Fruit fly (Drosophila melanogaster): ENCODE data around the gene Socs16D.

The Socs16D gene

DNA sequence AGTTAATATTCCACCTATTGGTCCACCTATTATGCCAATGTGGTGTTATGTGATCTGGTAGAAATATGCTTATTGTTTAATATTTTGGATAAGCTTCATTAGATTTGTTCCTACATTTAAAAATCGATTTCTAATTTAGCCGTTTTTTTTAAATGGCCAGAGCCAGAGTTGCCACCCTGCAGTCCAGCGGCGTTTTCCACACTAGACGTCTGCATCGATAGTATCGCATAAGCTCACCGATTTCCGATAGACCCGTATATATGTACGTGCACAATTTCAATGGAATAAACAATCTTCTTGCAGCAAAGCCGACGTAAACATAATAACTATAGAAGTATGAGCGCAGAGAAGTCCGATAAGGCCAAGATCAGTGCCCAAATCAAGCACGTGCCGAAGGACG is 14.6 kb upstream of the Socs16D start, which contains the start of gene Taf9 (continued):
- TF ChIP-seq CG11695 (GFP tag; IDR thresholded peaks at IDR 0.05) (no peak), CG32532 (GFP tag; IDR thresholded peaks at IDR 0.05) (no peak), D19B (GFP tag; optimal IDR thresholded peaks at IDR 0.05) (no peak), H15 (GFP tag; IDR thresholded peaks at IDR 0.05) (no peak), ab (GFP tag; optimal IDR thresholded peaks at IDR 0.05) (no peak), CG14710 (tag; optimal IDR thresholded peaks at IDR 0.05) (peak; percentile 29), CG17802 (tag; optimal IDR thresholded peaks at IDR 0.05) (no peak), jigr1 (GFP tag; IDR thresholded peaks at IDR 0.05) (no peak), CG13424 (tag; optimal IDR thresholded peaks at IDR 0.05) (no peak), Hr3 (GFP tag; optimal IDR thresholded peaks at IDR 0.05) (no peak), CG11696 (GFP tag; IDR thresholded peaks at IDR 0.05) (no peak), CG8281 (tag; optimal IDR thresholded peaks at IDR 0.05) (no peak), luna (GFP tag; optimal IDR thresholded peaks at IDR 0.05) (no peak), cad (GFP tag; optimal IDR thresholded peaks at IDR 0.05) (no peak), tio (GFP tag; optimal IDR thresholded peaks at IDR 0.05) (no peak), CG11085 (GFP tag; IDR thresholded peaks at IDR 0.05) (no peak), CG11560 (tag; IDR thresholded peaks at IDR 0.05) (no peak), CG3838 (GFP tag; optimal IDR thresholded peaks at IDR 0.05) (no peak), CG9797 (GFP tag; optimal IDR thresholded peaks at IDR 0.05) (no peak), ro (GFP tag; IDR thresholded peaks at IDR 0.05) (no peak), bigmax (GFP tag; optimal IDR thresholded peaks at IDR 0.05) (no peak), Dll (GFP tag; IDR thresholded peaks at IDR 0.05; ENCODE audit: partially characterized antibody) (peak; percentile 85), CG5180 (GFP tag; optimal IDR thresholded peaks at IDR 0.05) (no peak), CG2202 (tag; optimal IDR thresholded peaks at IDR 0.05) (no peak), Nf-YB (GFP tag; optimal IDR thresholded peaks at IDR 0.05) (no peak), CG14014 (GFP tag; IDR thresholded peaks at IDR 0.05) (no peak), CG2129 (GFP tag; IDR thresholded peaks at IDR 0.05; ENCODE audit: partially characterized antibody) (peak; percentile 76), MTF-1 (GFP tag; optimal IDR thresholded peaks at IDR 0.05; ENCODE audit: borderline replicate concordance) (no peak), CG17361 (GFP tag; IDR thresholded peaks at IDR 0.05) (no peak), ttk (GFP tag; IDR thresholded peaks at IDR 0.05) (no peak), salm (tag; optimal IDR thresholded peaks at IDR 0.05) (no peak), Xbp1 (GFP tag; optimal IDR thresholded peaks at IDR 0.05) (no peak), CG13624 (GFP tag; optimal IDR thresholded peaks at IDR 0.05) (peak; percentile 15), fd102C (GFP tag; optimal IDR thresholded peaks at IDR 0.05) (no peak), Dfd (GFP tag; optimal IDR thresholded peaks at IDR 0.05) (no peak), CG6765 (GFP tag; optimal IDR thresholded peaks at IDR 0.05) (no peak), mld (GFP tag; IDR thresholded peaks at IDR 0.05; ENCODE audit: partially characterized antibody) (peak; percentile 60; the same call in 2 of the 3 replicates), corto (GFP tag; optimal IDR thresholded peaks at IDR 0.05) (no peak), CG3995 (GFP tag; optimal IDR thresholded peaks at IDR 0.05) (no peak), pzg (GFP tag; optimal IDR thresholded peaks at IDR 0.05) (peak; percentile 81), MBD-R2 (GFP tag; IDR thresholded peaks at IDR 0.05) (peak; percentile 82), Trl (optimal IDR thresholded peaks at IDR 0.05) (no peak), Trl (GFP tag; optimal IDR thresholded peaks at IDR 0.05) (no peak), Hmx (GFP tag; optimal IDR thresholded peaks at IDR 0.05) (no peak), CG2116 (GFP tag; optimal IDR thresholded peaks at IDR 0.05) (peak; percentile 42), CHES-1-like (GFP tag; optimal IDR thresholded peaks at IDR 0.05) (no peak), bcd (GFP tag; optimal IDR thresholded peaks at IDR 0.05) (no peak), zen2 (GFP tag; IDR thresholded peaks at IDR 0.05; ENCODE audit: partially characterized antibody) (peak; percentile 91), sqz (GFP tag; optimal IDR thresholded peaks at IDR 0.05) (no peak), CG2678 (tag; optimal IDR thresholded peaks at IDR 0.05) (no peak), CG11723 (GFP tag; optimal IDR thresholded peaks at IDR 0.05) (no peak), shn (GFP tag; optimal IDR thresholded peaks at IDR 0.05) (no peak)
